Worm (Caenorhabditis elegans) whole organism, young adult: ENCODE measurements around the gene ZK795.2.

ENCODE experiments used
- F49E8.2 ChIP-seq: sonication (generic microtip); optimal IDR thresholded peaks from 3 replicates; lab custom pipeline; 2017; ENCODE audit warnings: missing genetic modification characterization, mild to moderate bottlenecking, missing compliant biosample characterization, antibody characterized with exemption, moderate library complexity; ENCODE audit not compliant: insufficient read depth
- fkh-3 ChIP-seq: sonication (generic microtip); optimal IDR thresholded peaks from 2 replicates; lab custom pipeline; 2016; ENCODE audit warnings: mild to moderate bottlenecking, missing genetic modification characterization, missing compliant biosample characterization
- nfyb-1 ChIP-seq: fragments of 200-800 bp; sonication (Bioruptor generic); IDR thresholded peaks from 2 replicates; pipeline ENCODE4 v1.3.6; 2022; ENCODE audit warnings: missing genetic modification reagents, missing genetic modification characterization, missing compliant biosample characterization

ce11 chrIV:12551944-12552343 lies 6.8 kb downstream of the ZK795.2 start:
- no peak for TF ChIP-seq nfyb-1 (GFP tag; lab: Robert Waterston, UW)
- no peak for TF ChIP-seq F49E8.2 (tag; lab: Kevin White, UChicago)
- no peak for TF ChIP-seq fkh-3
